Worm (Caenorhabditis elegans): ENCODE data around the gene sds-22.

The sds-22 gene

ce11 chrII:7900190-7900672 is 42.0 kb downstream of the sds-22 start, which contains the start of gene rev-1:
Gene rev-1 (plus strand): TSS chrII:7900622.
- TF ChIP-seq ceh-83 (GFP tag; optimal IDR thresholded peaks at IDR 0.05) = no peak
- TF ChIP-seq sem-2 (GFP tag; optimal IDR thresholded peaks at IDR 0.05) = no peak
- TF ChIP-seq ces-1 (GFP tag; optimal IDR thresholded peaks at IDR 0.05) = peak; percentile 64
- no peak for TF ChIP-seq M03D4.4 (tag; optimal IDR thresholded peaks at IDR 0.05)
- no peak for TF ChIP-seq bed-3 (GFP tag; optimal IDR thresholded peaks at IDR 0.05)
- no peak for TF ChIP-seq unc-120 (tag; optimal IDR thresholded peaks at IDR 0.05; ENCODE audit: poor library complexity, severe bottlenecking)

- no peak for TF ChIP-seq pha-4 (tag; optimal IDR thresholded peaks at IDR 0.05)
- no peak for TF ChIP-seq nhr-76 (tag; optimal IDR thresholded peaks at IDR 0.05)
- TF ChIP-seq nhr-12 (tag; optimal IDR thresholded peaks at IDR 0.05) = no peak
- TF ChIP-seq zip-8 (tag; optimal IDR thresholded peaks at IDR 0.05) = no peak
- TF ChIP-seq ceh-83 (GFP tag; optimal IDR thresholded peaks at IDR 0.05) = no peak
- no peak for TF ChIP-seq elt-1 (tag; optimal IDR thresholded peaks at IDR 0.05; ENCODE audit: borderline replicate concordance, insufficient read depth)
- no peak for TF ChIP-seq nhr-237 (tag; optimal IDR thresholded peaks at IDR 0.05)
- TF ChIP-seq elt-3 (tag; optimal IDR thresholded peaks at IDR 0.05) = no peak
- TF ChIP-seq ceh-39 (tag; optimal IDR thresholded peaks at IDR 0.05) = no peak
- TF ChIP-seq ceh-43 (GFP tag; optimal IDR thresholded peaks at IDR 0.05) = no peak
- no peak for TF ChIP-seq lsy-2 (tag; optimal IDR thresholded peaks at IDR 0.05)
Measured at ce11 chrII:7900762-7901161, 42.6 kb downstream of the sds-22 start.

- no peak for TF ChIP-seq nhr-237 (tag; optimal IDR thresholded peaks at IDR 0.05)
- no peak for TF ChIP-seq ztf-11 (tag; optimal IDR thresholded peaks at IDR 0.05)
- TF ChIP-seq lsy-2 (tag; optimal IDR thresholded peaks at IDR 0.05) = no peak
Measured at ce11 chrII:7901990-7902389, 43.8 kb downstream of the sds-22 start.

ce11 chrII:7907539-7907997 is 49.4 kb downstream of the sds-22 start, which contains the start of gene best-23:
Gene best-23 (minus strand): TSS chrII:7907589.
- TF ChIP-seq unc-62 (GFP tag; optimal IDR thresholded peaks at IDR 0.05) (no peak), hlh-1 (tag; optimal IDR thresholded peaks at IDR 0.05) (peak; percentile 49)

All from whole organism, mixed stage, embryonic.